Worm (Caenorhabditis elegans): Measurements from ENCODE around the gene nspc-17.

- TF ChIP-seq dao-5 (tag; optimal IDR thresholded peaks at IDR 0.05) = no peak
- TF ChIP-seq him-1 (tag; optimal IDR thresholded peaks at IDR 0.05) = no peak
Observed at ce11 chrX:14504551-14504902, 20.5 kb downstream of the nspc-17 start.

All from whole organism, L4/young adult.